Worm (Caenorhabditis elegans): ENCODE results near the gene ZC204.17.
"Not testable (repeated sequence)": the region's sequence is repeated elsewhere in the genome, so short reads cannot be mapped to it uniquely, and the experiment has no call there.

- not testable (repeated sequence) for TF ChIP-seq sptf-1 (tag; optimal IDR thresholded peaks at IDR 0.05); elt-1 (tag; optimal IDR thresholded peaks at IDR 0.05; ENCODE audit: borderline replicate concordance, insufficient read depth); nhr-28 (tag; optimal IDR thresholded peaks at IDR 0.05); ceh-83 (GFP tag; optimal IDR thresholded peaks at IDR 0.05); mep-1 (tag; optimal IDR thresholded peaks at IDR 0.05); nhr-76 (tag; optimal IDR thresholded peaks at IDR 0.05); lsy-2 (tag; optimal IDR thresholded peaks at IDR 0.05); ceh-39 (tag; optimal IDR thresholded peaks at IDR 0.05)
These were observed 9.7 kb downstream of the ZC204.17 start, which contains the start of gene srg-20 for ce11 chrII:1636392-1636791.
